Fruit fly (Drosophila melanogaster): ENCODE results near the gene Npc1a.

Gene Npc1a

DNA sequence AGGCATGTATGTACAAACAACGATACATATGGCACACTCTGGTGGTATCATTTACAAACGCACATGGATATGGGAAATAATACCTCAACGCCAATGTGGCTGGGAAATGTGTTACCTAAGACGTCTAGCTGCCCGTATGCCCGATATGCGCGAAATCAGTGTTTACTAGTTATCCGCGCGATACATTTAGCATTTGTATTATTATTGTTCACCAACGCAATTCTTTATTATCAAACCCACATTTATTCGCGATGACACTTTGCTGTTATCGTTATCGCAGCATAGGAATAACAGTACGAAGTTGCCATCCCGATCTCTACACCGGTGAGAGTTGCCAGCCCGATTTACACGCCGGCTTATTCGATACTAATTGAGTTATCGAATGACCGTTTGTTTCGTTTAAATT lies 25.8 kb upstream of the Npc1a start, which contains the start of gene chico (continued):
- TF ChIP-seq p53 (GFP tag; optimal IDR thresholded peaks at IDR 0.05) = no peak
- TF ChIP-seq seq (GFP tag; IDR thresholded peaks at IDR 0.05) = no peak
- no peak for TF ChIP-seq ranshi (GFP tag; IDR thresholded peaks at IDR 0.05)
- no peak for TF ChIP-seq CG17612 (GFP tag; IDR thresholded peaks at IDR 0.05)
- TF ChIP-seq H15 (GFP tag; IDR thresholded peaks at IDR 0.05) = no peak
- TF ChIP-seq zfh2 (GFP tag; optimal IDR thresholded peaks at IDR 0.05) = no peak
- no peak for TF ChIP-seq inv (GFP tag; IDR thresholded peaks at IDR 0.05; ENCODE audit: partially characterized antibody)
- no peak for TF ChIP-seq CTCF (GFP tag; optimal IDR thresholded peaks at IDR 0.05)
- TF ChIP-seq pzg (GFP tag; optimal IDR thresholded peaks at IDR 0.05) = peak; percentile 97
- TF ChIP-seq CG31365 (tag; optimal IDR thresholded peaks at IDR 0.05) = no peak
- no peak for TF ChIP-seq ab (GFP tag; optimal IDR thresholded peaks at IDR 0.05)
- no peak for TF ChIP-seq CG2678 (tag; optimal IDR thresholded peaks at IDR 0.05)
- TF ChIP-seq Gug (GFP tag; IDR thresholded peaks at IDR 0.05) = no peak
- peak; percentile 80 for TF ChIP-seq HLH4C (GFP tag; IDR thresholded peaks at IDR 0.05; ENCODE audit: partially characterized antibody)
- TF ChIP-seq hth (optimal IDR thresholded peaks at IDR 0.05) = no peak
- TF ChIP-seq CG9609 (GFP tag; optimal IDR thresholded peaks at IDR 0.05) = no peak
- no peak for TF ChIP-seq CG17802 (tag; optimal IDR thresholded peaks at IDR 0.05)
- no peak for TF ChIP-seq HHEX (GFP tag; optimal IDR thresholded peaks at IDR 0.05)
- peak; percentile 52 for TF ChIP-seq hbn (GFP tag; IDR thresholded peaks at IDR 0.05; ENCODE audit: partially characterized antibody)
- TF ChIP-seq az2 (GFP tag; optimal IDR thresholded peaks at IDR 0.05) = no peak
- no peak for TF ChIP-seq insv (GFP tag; optimal IDR thresholded peaks at IDR 0.05)
- TF ChIP-seq Deaf1 (tag; optimal IDR thresholded peaks at IDR 0.05) = no peak
- TF ChIP-seq klu (GFP tag; IDR thresholded peaks at IDR 0.05) = no peak
- no peak for TF ChIP-seq CG4360 (GFP tag; IDR thresholded peaks at IDR 0.05)
- no peak for TF ChIP-seq slou (GFP tag; optimal IDR thresholded peaks at IDR 0.05)
- no peak for TF ChIP-seq Awh (GFP tag; IDR thresholded peaks at IDR 0.05)
- no peak for TF ChIP-seq CG8089 (GFP tag; optimal IDR thresholded peaks at IDR 0.05)
- TF ChIP-seq crol (GFP tag; IDR thresholded peaks at IDR 0.05) = no peak
- no peak for TF ChIP-seq Oaz (GFP tag; IDR thresholded peaks at IDR 0.05)
- TF ChIP-seq emc (GFP tag; optimal IDR thresholded peaks at IDR 0.05) = no peak
- TF ChIP-seq TFAM (GFP tag; optimal IDR thresholded peaks at IDR 0.05) = no peak
- no peak for TF ChIP-seq CG3163 (GFP tag; optimal IDR thresholded peaks at IDR 0.05)
- no peak for TF ChIP-seq Mrtf (GFP tag; IDR thresholded peaks at IDR 0.05)
- no peak for TF ChIP-seq Hey (tag; optimal IDR thresholded peaks at IDR 0.05)
- TF ChIP-seq CG12071 (GFP tag; optimal IDR thresholded peaks at IDR 0.05) = no peak
- no peak for TF ChIP-seq CG31441 (GFP tag; IDR thresholded peaks at IDR 0.05)
- TF ChIP-seq CG43689 (GFP tag; IDR thresholded peaks at IDR 0.05) = no peak
- no peak for TF ChIP-seq fd96Cb (tag; optimal IDR thresholded peaks at IDR 0.05)
- no peak for TF ChIP-seq prd (optimal IDR thresholded peaks at IDR 0.05)
- TF ChIP-seq prd (GFP tag; IDR thresholded peaks at IDR 0.05) = no peak
- TF ChIP-seq vnd (GFP tag; IDR thresholded peaks at IDR 0.05; ENCODE audit: partially characterized antibody) = no peak
- TF ChIP-seq ac (GFP tag; optimal IDR thresholded peaks at IDR 0.05) = no peak
- TF ChIP-seq CG11504 (tag; optimal IDR thresholded peaks at IDR 0.05) = no peak
- no peak for TF ChIP-seq Rx (GFP tag; IDR thresholded peaks at IDR 0.05)
- TF ChIP-seq H2.0 (GFP tag; IDR thresholded peaks at IDR 0.05) = no peak
- TF ChIP-seq bigmax (GFP tag; optimal IDR thresholded peaks at IDR 0.05) = peak; percentile 13
- TF ChIP-seq tin (GFP tag; optimal IDR thresholded peaks at IDR 0.05) = no peak
- no peak for TF ChIP-seq cato (GFP tag; optimal IDR thresholded peaks at IDR 0.05; ENCODE audit: borderline replicate concordance)
- no peak for TF ChIP-seq Drgx (GFP tag; IDR thresholded peaks at IDR 0.05)
- no peak for TF ChIP-seq C15 (GFP tag; IDR thresholded peaks at IDR 0.05)
- no peak for TF ChIP-seq CG10565 (GFP tag; optimal IDR thresholded peaks at IDR 0.05)
- TF ChIP-seq CG10209 (GFP tag; optimal IDR thresholded peaks at IDR 0.05) = no peak
- no peak for TF ChIP-seq Elba2 (GFP tag; optimal IDR thresholded peaks at IDR 0.05)
- TF ChIP-seq CG6791 (GFP tag; IDR thresholded peaks at IDR 0.05; ENCODE audit: partially characterized antibody) = peak; percentile 89
